Worm (Caenorhabditis elegans) whole organism, L4 larva: ENCODE results near the gene F41E6.12.
A peak's percentile ranks its signal among the peaks of the same experiment; 100 is the strongest.

Experiments used
- D1046.2 ChIP-seq: fragments of 200-800 bp; sonication (Bioruptor generic); IDR thresholded peaks from 2 replicates; pipeline ENCODE4 v1.3.6; 2022; ENCODE audit warnings: missing genetic modification characterization, missing compliant biosample characterization
- F26F4.8 ChIP-seq: fragments of 200-800 bp; sonication (Bioruptor generic); conservative IDR thresholded peaks from 2 replicates; pipeline ENCODE4 v1.3.6; 2022; ENCODE audit warnings: missing genetic modification characterization, missing compliant biosample characterization
- Y5F2A.4 ChIP-seq: fragments of 200-800 bp; sonication (Bioruptor generic); optimal IDR thresholded peaks from 2 replicates; lab custom pipeline; 2018; ENCODE audit warnings: mild to moderate bottlenecking, missing genetic modification characterization, missing compliant biosample characterization
- Y75B8A.6 ChIP-seq: fragments of 200-800 bp; sonication (Bioruptor generic); IDR thresholded peaks from 2 replicates; pipeline ENCODE4 v1.3.6; 2022; ENCODE audit warnings: missing genetic modification reagents, missing genetic modification characterization, missing compliant biosample characterization
- ZK546.5 ChIP-seq, 2 experiments: sonication (generic microtip); optimal IDR thresholded peaks; 2 replicates each; lab custom pipeline; 2017; ENCODE audit warnings: missing biosample characterization in 2 of 2, missing genetic modification characterization in 2 of 2
- ama-1 ChIP-seq: fragments of 150-350 bp; optimal IDR thresholded peaks from 2 replicates; lab custom pipeline; 2014; ENCODE audit warnings: inconsistent platforms, mixed read lengths
- ceh-20 ChIP-seq: fragments of 200-800 bp; sonication (Bioruptor generic); IDR thresholded peaks from 2 replicates; pipeline ENCODE4 v1.3.6; 2022; ENCODE audit warnings: missing genetic modification reagents, missing genetic modification characterization, missing compliant biosample characterization
- ceh-28 ChIP-seq: fragments of 150-350 bp; optimal IDR thresholded peaks from 2 replicates; lab custom pipeline; 2014; ENCODE audit warnings: missing biosample characterization, missing genetic modification reagents, missing genetic modification characterization
- ceh-44 ChIP-seq: fragments of 200-800 bp; sonication (Bioruptor generic); IDR thresholded peaks from 2 replicates; pipeline ENCODE4 v1.3.6; 2022; ENCODE audit warnings: missing genetic modification reagents, missing genetic modification characterization, missing compliant biosample characterization
- ceh-62 ChIP-seq: sonication (generic microtip); optimal IDR thresholded peaks from 2 replicates; lab custom pipeline; 2017; ENCODE audit warnings: missing biosample characterization, missing genetic modification characterization
- ceh-82 ChIP-seq: sonication (generic microtip); optimal IDR thresholded peaks from 2 replicates; lab custom pipeline; 2017; ENCODE audit warnings: missing biosample characterization, missing genetic modification characterization
- cey-2 ChIP-seq: sonication (generic microtip); optimal IDR thresholded peaks from 3 replicates; lab custom pipeline; 2017; ENCODE audit warnings: missing genetic modification characterization, mild to moderate bottlenecking, missing compliant biosample characterization, antibody characterized with exemption, borderline replicate concordance; ENCODE audit not compliant: insufficient read depth
- daf-19 ChIP-seq: fragments of 200-800 bp; sonication (Bioruptor generic); conservative IDR thresholded peaks from 2 replicates; pipeline ENCODE4 v1.3.6; 2022; ENCODE audit warnings: missing genetic modification characterization, missing compliant biosample characterization
- dmd-6 ChIP-seq: fragments of 200-800 bp; sonication (Bioruptor generic); IDR thresholded peaks from 2 replicates; pipeline ENCODE4 v1.3.6; 2022; ENCODE audit warnings: missing genetic modification reagents, missing genetic modification characterization, missing compliant biosample characterization
- dmd-9 ChIP-seq: fragments of 200-800 bp; sonication (Bioruptor generic); IDR thresholded peaks from 2 replicates; pipeline ENCODE4 v1.3.6; 2022; ENCODE audit warnings: missing genetic modification reagents, missing genetic modification characterization, missing compliant biosample characterization
- dpl-1 ChIP-seq: fragments of 150-350 bp; optimal IDR thresholded peaks from 2 replicates; lab custom pipeline; 2014; ENCODE audit warnings: missing biosample characterization, missing genetic modification reagents, missing genetic modification characterization
- duxl-1 ChIP-seq: sonication (generic microtip); optimal IDR thresholded peaks from 2 replicates; lab custom pipeline; 2016; ENCODE audit warnings: mild to moderate bottlenecking, missing genetic modification characterization, moderate library complexity, missing compliant biosample characterization; ENCODE audit not compliant: poor library complexity
- dve-1 ChIP-seq: sonication (generic microtip); optimal IDR thresholded peaks from 2 replicates; lab custom pipeline; 2017; ENCODE audit warnings: antibody characterized with exemption, mild to moderate bottlenecking, missing genetic modification characterization, missing compliant biosample characterization; ENCODE audit not compliant: insufficient read depth
- egl-27 ChIP-seq: sonication (generic microtip); optimal IDR thresholded peaks from 3 replicates; lab custom pipeline; 2017; ENCODE audit warnings: missing biosample characterization, missing genetic modification reagents, missing genetic modification characterization
- egl-43 ChIP-seq: fragments of 200-800 bp; sonication (Bioruptor generic); IDR thresholded peaks from 2 replicates; pipeline ENCODE4 v1.3.6; 2022; ENCODE audit warnings: missing genetic modification reagents, missing genetic modification characterization, missing compliant biosample characterization
- gei-8 ChIP-seq: fragments of 200-800 bp; sonication (Bioruptor generic); optimal IDR thresholded peaks from 2 replicates; lab custom pipeline; 2018; ENCODE audit warnings: mild to moderate bottlenecking, missing genetic modification characterization, missing compliant biosample characterization
- hif-1 ChIP-seq, 2 experiments: sonication (generic microtip); optimal IDR thresholded peaks; 2 replicates each; lab custom pipeline; 2016 to 2017; ENCODE audit warnings: missing compliant biosample characterization in 2 of 2, missing genetic modification characterization in 2 of 2, missing genetic modification reagents in 2 of 2, missing genotype in 2 of 2, mild to moderate bottlenecking in 1 of 2
- hlh-11 ChIP-seq: fragments of 200-800 bp; sonication (Bioruptor generic); optimal IDR thresholded peaks from 2 replicates; lab custom pipeline; 2018; ENCODE audit warnings: mild to moderate bottlenecking, missing genetic modification characterization, missing compliant biosample characterization
- hmg-1.1 ChIP-seq: fragments of 200-800 bp; sonication (Bioruptor generic); IDR thresholded peaks from 2 replicates; pipeline ENCODE4 v1.3.6; 2022; ENCODE audit warnings: missing genetic modification reagents, missing genetic modification characterization, missing compliant biosample characterization
- jun-1 ChIP-seq: fragments of 150-350 bp; optimal IDR thresholded peaks from 2 replicates; lab custom pipeline; 2014; ENCODE audit warnings: missing biosample characterization, missing genetic modification reagents, missing genetic modification characterization
- lin-38 ChIP-seq: fragments of 200-800 bp; sonication (Bioruptor generic); IDR thresholded peaks from 2 replicates; pipeline ENCODE4 v1.3.6; 2022; ENCODE audit warnings: missing genetic modification reagents, missing genetic modification characterization, missing compliant biosample characterization
- lin-39 ChIP-seq: fragments of 150-350 bp; optimal IDR thresholded peaks from 2 replicates; lab custom pipeline; 2014; ENCODE audit warnings: missing biosample characterization, missing genetic modification reagents, missing genetic modification characterization
- lir-3 ChIP-seq: sonication (generic microtip); optimal IDR thresholded peaks from 2 replicates; lab custom pipeline; 2016; ENCODE audit warnings: mild to moderate bottlenecking, missing genetic modification characterization, missing compliant biosample characterization
- lsy-2 ChIP-seq, 2 experiments: fragments of 150-350 bp in 1 of 2; sonication (generic microtip) in 1 of 2; optimal IDR thresholded peaks; 2 replicates each; lab custom pipeline; 2014 to 2017; ENCODE audit warnings: missing biosample characterization in 2 of 2, missing genetic modification characterization in 2 of 2
- madf-9 ChIP-seq: fragments of 200-800 bp; sonication (Bioruptor generic); conservative IDR thresholded peaks from 2 replicates; pipeline ENCODE4 v1.3.6; 2022; ENCODE audit warnings: missing genetic modification reagents, missing genetic modification characterization, missing compliant biosample characterization
- mdl-1 ChIP-seq, 2 experiments: fragments of 150-350 bp in 1 of 2; sonication (generic microtip) in 1 of 2; optimal IDR thresholded peaks; 2 replicates each; lab custom pipeline; 2014 to 2017; ENCODE audit warnings: missing biosample characterization in 2 of 2, missing genetic modification characterization in 2 of 2
- mep-1 ChIP-seq: fragments of 150-350 bp; sonication (generic microtip); optimal IDR thresholded peaks from 3 replicates; lab custom pipeline; 2014; ENCODE audit warnings: missing biosample characterization, missing genetic modification characterization
- mxl-3 ChIP-seq: fragments of 200-800 bp; sonication (Bioruptor generic); optimal IDR thresholded peaks from 2 replicates; lab custom pipeline; 2018; ENCODE audit warnings: mild to moderate bottlenecking, missing genetic modification characterization, missing compliant biosample characterization
- nhr-10 ChIP-seq: fragments of 150-350 bp; optimal IDR thresholded peaks from 2 replicates; lab custom pipeline; 2014; ENCODE audit warnings: missing biosample characterization, missing genetic modification characterization
- nhr-111 ChIP-seq: fragments of 200-800 bp; sonication (Bioruptor generic); optimal IDR thresholded peaks from 2 replicates; lab custom pipeline; 2018; ENCODE audit warnings: mild to moderate bottlenecking, missing genetic modification characterization, missing compliant biosample characterization
- nhr-41 ChIP-seq: fragments of 200-800 bp; sonication (Bioruptor generic); IDR thresholded peaks from 2 replicates; pipeline ENCODE4 v1.3.6; 2022; ENCODE audit warnings: missing genetic modification reagents, missing genetic modification characterization, missing compliant biosample characterization
- nhr-48 ChIP-seq: sonication (generic microtip); optimal IDR thresholded peaks from 2 replicates; lab custom pipeline; 2016; ENCODE audit warnings: mild to moderate bottlenecking, missing genetic modification characterization, missing compliant biosample characterization
- php-3 ChIP-seq: fragments of 200-800 bp; sonication (Bioruptor generic); IDR thresholded peaks from 2 replicates; pipeline ENCODE4 v1.3.6; 2022; ENCODE audit warnings: missing genetic modification reagents, missing genetic modification characterization, missing compliant biosample characterization
- saeg-2 ChIP-seq: fragments of 200-800 bp; sonication (Bioruptor generic); IDR thresholded peaks from 2 replicates; pipeline ENCODE4 v1.3.6; 2022; ENCODE audit warnings: missing genetic modification reagents, missing genetic modification characterization, missing compliant biosample characterization
- sdz-12 ChIP-seq: fragments of 200-800 bp; sonication (Bioruptor generic); optimal IDR thresholded peaks from 2 replicates; lab custom pipeline; 2018; ENCODE audit warnings: mild to moderate bottlenecking, missing genetic modification characterization, missing compliant biosample characterization
- skn-1 ChIP-seq: fragments of 150-350 bp; optimal IDR thresholded peaks from 2 replicates; lab custom pipeline; 2014; ENCODE audit warnings: missing biosample characterization, missing genetic modification characterization
- tra-1 ChIP-seq: fragments of 200-800 bp; sonication (Bioruptor generic); IDR thresholded peaks from 2 replicates; pipeline ENCODE4 v1.3.6; 2022; ENCODE audit warnings: missing genetic modification reagents, missing genetic modification characterization, missing compliant biosample characterization
- unc-62 ChIP-seq, 3 experiments: fragments of 150-350 bp in 1 of 3; sonication (generic microtip); optimal IDR thresholded peaks in 2 of 3; peaks in 1 of 3; 1 replicate in 1 of 3; 2 replicates in 2 of 3; lab custom pipeline; 2014 to 2017; ENCODE audit warnings: missing biosample characterization in 3 of 3, missing genetic modification characterization in 3 of 3, missing genetic modification reagents in 3 of 3, missing genotype in 1 of 3
- vab-7 ChIP-seq: fragments of 200-800 bp; sonication (Bioruptor generic); IDR thresholded peaks from 2 replicates; pipeline ENCODE4 v1.3.6; 2022; ENCODE audit warnings: missing genetic modification reagents, missing genetic modification characterization, missing compliant biosample characterization
- zfp-2 ChIP-seq: sonication (generic microtip); optimal IDR thresholded peaks from 2 replicates; lab custom pipeline; 2016; ENCODE audit warnings: mild to moderate bottlenecking, missing genetic modification characterization, missing compliant biosample characterization

The F41E6.12 gene

ce11 chrV:8610633-8611404, 18.1 kb downstream of the F41E6.12 start, which contains the start of gene fip-4 (continued):
- no peak for TF ChIP-seq Y5F2A.4 (GFP tag; lab: Kevin White, UChicago)
- TF ChIP-seq mxl-3 (GFP tag; lab: Kevin White, UChicago) = peak; percentile 57
- no peak for TF ChIP-seq ceh-44
- TF ChIP-seq lsy-2 (tag; optimal IDR thresholded peaks at IDR 0.05; lab: Kevin White, UChicago) = no peak
- TF ChIP-seq mdl-1 (tag; optimal IDR thresholded peaks at IDR 0.05; lab: Kevin White, UChicago) = peak in 1 of 2 experiments; percentile 60
- peak; percentile 62 for TF ChIP-seq dve-1
- no peak for TF ChIP-seq lin-39 (tag; lab: Kevin White, UChicago)
- TF ChIP-seq hif-1 (tag; optimal IDR thresholded peaks at IDR 0.05; lab: Kevin White, UChicago) = no peak
- TF ChIP-seq php-3 (GFP tag; lab: Robert Waterston, UW) = no peak
- no peak for TF ChIP-seq skn-1 (tag; lab: Kevin White, UChicago)
- TF ChIP-seq nhr-10 = no peak
- TF ChIP-seq nhr-48 = no peak
- no peak for TF ChIP-seq lin-38 (GFP tag; lab: Robert Waterston, UW)
- TF ChIP-seq hlh-11 (tag; lab: Kevin White, UChicago) = peak; percentile 45
- TF ChIP-seq saeg-2 (GFP tag; lab: Robert Waterston, UW) = no peak
- TF ChIP-seq dpl-1 = no peak
- no peak for TF ChIP-seq ceh-82
- TF ChIP-seq ZK546.5 (tag; optimal IDR thresholded peaks at IDR 0.05; lab: Kevin White, UChicago) = no peak
- TF ChIP-seq dmd-9 = no peak

ce11 chrV:8609776-8610529, 19.0 kb downstream of the F41E6.12 start:
- no peak for TF ChIP-seq nhr-48
- no peak for TF ChIP-seq nhr-111 (GFP tag; lab: Kevin White, UChicago)
- no peak for TF ChIP-seq ceh-62
- TF ChIP-seq ceh-20 (GFP tag; lab: Robert Waterston, UW) = no peak
- peak; percentile 30 for TF ChIP-seq mep-1 (tag; lab: Kevin White, UChicago)
- TF ChIP-seq tra-1 (GFP tag; lab: Robert Waterston, UW) = no peak
- TF ChIP-seq gei-8 (GFP tag; lab: Kevin White, UChicago) = no peak
- no peak for TF ChIP-seq dve-1
- TF ChIP-seq dmd-9 = no peak
- TF ChIP-seq vab-7 (GFP tag; lab: Robert Waterston, UW) = no peak
- peak; percentile 15; the same call in 1 of the 2 replicates for TF ChIP-seq lin-38 (GFP tag; lab: Robert Waterston, UW)
- no peak for TF ChIP-seq ama-1 (lab: Kevin White, UChicago)
- peak; percentile 10 to 60 for TF ChIP-seq mdl-1 (tag; optimal IDR thresholded peaks at IDR 0.05; lab: Kevin White, UChicago)
- no peak for TF ChIP-seq ceh-28 (tag; lab: Kevin White, UChicago)
- TF ChIP-seq hlh-11 (tag; lab: Kevin White, UChicago) = peak; percentile 59
- no peak for TF ChIP-seq madf-9
- no peak for TF ChIP-seq cey-2 (tag; lab: Kevin White, UChicago)
- no peak for TF ChIP-seq duxl-1 (tag; lab: Kevin White, UChicago)
- TF ChIP-seq unc-62 (GFP tag; optimal IDR thresholded peaks at IDR 0.05 in 1 of 2; lab: Kevin White, UChicago) = peak in 1 of 2 experiments; percentile 80
- TF ChIP-seq unc-62 (tag; optimal IDR thresholded peaks at IDR 0.05; lab: Kevin White, UChicago) = no peak
- no peak for TF ChIP-seq Y75B8A.6 (GFP tag; lab: Robert Waterston, UW)
- no peak for TF ChIP-seq nhr-10
- TF ChIP-seq egl-43 (GFP tag; lab: Robert Waterston, UW) = peak; percentile 24; the same call in 1 of the 2 replicates
- no peak for TF ChIP-seq lir-3 (tag; lab: Kevin White, UChicago)
- TF ChIP-seq zfp-2 (tag; lab: Kevin White, UChicago) = no peak
- TF ChIP-seq sdz-12 (GFP tag; lab: Kevin White, UChicago) = no peak
- TF ChIP-seq daf-19 = no peak
- no peak for TF ChIP-seq jun-1
- TF ChIP-seq hmg-1.1 (GFP tag; lab: Robert Waterston, UW) = no peak
- TF ChIP-seq php-3 (GFP tag; lab: Robert Waterston, UW) = no peak
- TF ChIP-seq egl-27 (tag; lab: Kevin White, UChicago) = no peak
- TF ChIP-seq nhr-41 (GFP tag; lab: Robert Waterston, UW) = no peak
- TF ChIP-seq D1046.2 (GFP tag; lab: Robert Waterston, UW) = no peak
- no peak for TF ChIP-seq dmd-6 (GFP tag; lab: Robert Waterston, UW)
- TF ChIP-seq F26F4.8 (GFP tag; lab: Robert Waterston, UW) = no peak
